Fruit fly (Drosophila melanogaster): ENCODE measurements around the gene CG33665.

- TF ChIP-seq CTCF (optimal IDR thresholded peaks at IDR 0.05) (no peak), CG8478 (optimal IDR thresholded peaks at IDR 0.05) (no peak)
Observed at dm6 chrX:6527680-6528079, 49.0 kb upstream of the CG33665 start, which contains the start of gene CG3342.
